Fruit fly (Drosophila melanogaster) whole organism, embryonic: ENCODE data around the gene Atat.
A peak's percentile ranks its signal among the peaks of the same experiment; 100 is the strongest.

ENCODE experiments used
- Aef1 ChIP-seq: fragments of 200-800 bp; sonication (Bioruptor generic); IDR thresholded peaks from 3 replicates; pipeline ENCODE4 v1.3.6; 2022; ENCODE audit warnings: missing biosample characterization, missing genetic modification characterization
- Blimp-1 ChIP-seq: fragments of 200-800 bp; sonication (Bioruptor generic); optimal IDR thresholded peaks from 3 replicates; lab custom pipeline; 2018; ENCODE audit warnings: missing biosample characterization, missing genetic modification characterization, mild to moderate bottlenecking, moderate library complexity, missing genetic modification reagents
- BtbVII ChIP-seq: fragments of 200-800 bp; sonication (Bioruptor generic); optimal IDR thresholded peaks from 3 replicates; lab custom pipeline; 2017; ENCODE audit warnings: missing biosample characterization, mild to moderate bottlenecking, missing genetic modification characterization
- CG10979 ChIP-seq: fragments of 200-800 bp; sonication (Bioruptor generic); optimal IDR thresholded peaks from 2 replicates; lab custom pipeline; 2018; ENCODE audit warnings: missing biosample characterization, mild to moderate bottlenecking, missing genetic modification characterization, moderate library complexity
- CG11247 ChIP-seq: fragments of 200-800 bp; sonication (Bioruptor generic); IDR thresholded peaks from 2 replicates; pipeline ENCODE4 v1.3.6; 2022; ENCODE audit warnings: missing biosample characterization, missing genetic modification characterization
- CG11398 ChIP-seq: fragments of 200-800 bp; sonication (Bioruptor generic); optimal IDR thresholded peaks from 2 replicates; lab custom pipeline; 2016; ENCODE audit warnings: missing biosample characterization, missing genetic modification characterization
- CG12219 ChIP-seq: fragments of 200-800 bp; sonication (Bioruptor generic); optimal IDR thresholded peaks from 3 replicates; lab custom pipeline; 2018; ENCODE audit warnings: missing biosample characterization, mild to moderate bottlenecking, missing genetic modification characterization
- CG16779 ChIP-seq: fragments of 200-800 bp; sonication (Bioruptor generic); IDR thresholded peaks from 2 replicates; pipeline ENCODE4 v1.3.6; 2022; ENCODE audit warnings: missing biosample characterization, missing genetic modification characterization
- CG18619 ChIP-seq: fragments of 200-800 bp; sonication (Bioruptor generic); optimal IDR thresholded peaks from 3 replicates; lab custom pipeline; 2017; ENCODE audit warnings: missing biosample characterization, mild to moderate bottlenecking, missing genetic modification characterization
- CG2712 ChIP-seq: fragments of 200-800 bp; optimal IDR thresholded peaks from 3 replicates; lab custom pipeline; 2019; ENCODE audit warnings: missing biosample characterization, mild to moderate bottlenecking, missing genetic modification characterization, moderate library complexity
- CG3281 ChIP-seq: fragments of 200-800 bp; sonication (Bioruptor generic); optimal IDR thresholded peaks from 3 replicates; lab custom pipeline; 2017; ENCODE audit warnings: missing biosample characterization, mild to moderate bottlenecking, missing genetic modification characterization
- CG42726 ChIP-seq: fragments of 200-800 bp; sonication (Bioruptor generic); IDR thresholded peaks from 2 replicates; pipeline ENCODE4 v1.3.6; 2022; ENCODE audit warnings: missing biosample characterization, missing genetic modification characterization; ENCODE audit not compliant: partially characterized antibody
- CG4820 ChIP-seq: fragments of 200-800 bp; sonication (Bioruptor generic); optimal IDR thresholded peaks from 3 replicates; lab custom pipeline; 2016; ENCODE audit warnings: missing biosample characterization, missing genetic modification characterization
- CG4854 ChIP-seq: fragments of 200-800 bp; sonication (Bioruptor generic); optimal IDR thresholded peaks from 2 replicates; lab custom pipeline; 2016; ENCODE audit warnings: missing biosample characterization, missing genetic modification characterization, inconsistent platforms
- CG6254 ChIP-seq: fragments of 200-800 bp; sonication (Bioruptor generic); optimal IDR thresholded peaks from 3 replicates; lab custom pipeline; 2017; ENCODE audit warnings: mild to moderate bottlenecking, missing biosample characterization, missing genetic modification reagents, missing genetic modification characterization
- CG6813 ChIP-seq: fragments of 200-800 bp; sonication (Bioruptor generic); optimal IDR thresholded peaks from 2 replicates; lab custom pipeline; 2017; ENCODE audit warnings: missing biosample characterization, missing genetic modification characterization, mild to moderate bottlenecking, moderate library complexity, missing genetic modification reagents
- CG8765 ChIP-seq: fragments of 200-800 bp; sonication (Bioruptor generic); IDR thresholded peaks from 2 replicates; pipeline ENCODE4 v1.3.6; 2022; ENCODE audit warnings: missing biosample characterization, missing genetic modification characterization
- CoRest ChIP-seq: fragments of 200-800 bp; sonication (Bioruptor generic); optimal IDR thresholded peaks from 3 replicates; lab custom pipeline; 2018; ENCODE audit warnings: missing biosample characterization, mild to moderate bottlenecking, missing genetic modification characterization, moderate library complexity
- Dll ChIP-seq: fragments of 200-800 bp; sonication (Bioruptor generic); IDR thresholded peaks from 4 replicates; pipeline ENCODE4 v1.3.6; 2022; ENCODE audit warnings: missing biosample characterization, missing genetic modification characterization; ENCODE audit not compliant: partially characterized antibody
- ERR ChIP-seq: fragments of 200-800 bp; sonication (Bioruptor generic); optimal IDR thresholded peaks from 2 replicates; lab custom pipeline; 2016; ENCODE audit warnings: missing biosample characterization, missing genetic modification characterization
- Lhr ChIP-seq: fragments of 200-800 bp; sonication (Bioruptor generic); optimal IDR thresholded peaks from 3 replicates; lab custom pipeline; 2017; ENCODE audit warnings: mild to moderate bottlenecking, missing biosample characterization, missing genetic modification reagents, missing genetic modification characterization
- NC2α ChIP-seq: fragments of 200-800 bp; sonication (Bioruptor generic); optimal IDR thresholded peaks from 2 replicates; lab custom pipeline; 2016; ENCODE audit warnings: missing biosample characterization, missing genetic modification characterization
- Opbp ChIP-seq: fragments of 200-800 bp; sonication (Bioruptor generic); IDR thresholded peaks from 3 replicates; pipeline ENCODE4 v1.3.6; 2022; ENCODE audit warnings: missing biosample characterization, missing genetic modification characterization; ENCODE audit not compliant: partially characterized antibody
- Rx ChIP-seq: fragments of 200-800 bp; sonication (Bioruptor generic); IDR thresholded peaks from 2 replicates; pipeline ENCODE4 v1.3.6; 2022; ENCODE audit warnings: missing biosample characterization, missing genetic modification characterization
- Taf1 ChIP-seq: fragments of 200-800 bp; sonication (Bioruptor generic); IDR thresholded peaks from 2 replicates; pipeline ENCODE4 v1.3.6; 2022; ENCODE audit warnings: missing biosample characterization, missing genetic modification characterization
- ab ChIP-seq: fragments of 200-800 bp; sonication (Bioruptor generic); optimal IDR thresholded peaks from 2 replicates; lab custom pipeline; 2016; ENCODE audit warnings: missing biosample characterization, missing genetic modification characterization
- abd-A ChIP-seq: fragments of 200-800 bp; sonication (Bioruptor generic); optimal IDR thresholded peaks from 3 replicates; lab custom pipeline; 2019; ENCODE audit warnings: missing biosample characterization, mild to moderate bottlenecking, missing genetic modification characterization, moderate library complexity
- ara ChIP-seq: fragments of 200-800 bp; sonication (Bioruptor generic); IDR thresholded peaks from 2 replicates; pipeline ENCODE4 v1.3.6; 2022; ENCODE audit warnings: missing biosample characterization, missing genetic modification characterization
- bbx ChIP-seq: fragments of 200-800 bp; sonication (Bioruptor generic); IDR thresholded peaks from 2 replicates; pipeline ENCODE4 v1.3.6; 2022; ENCODE audit warnings: missing biosample characterization, missing genetic modification characterization; ENCODE audit not compliant: partially characterized antibody
- bigmax ChIP-seq: fragments of 200-800 bp; sonication (Bioruptor generic); optimal IDR thresholded peaks from 2 replicates; lab custom pipeline; 2018; ENCODE audit warnings: missing biosample characterization, mild to moderate bottlenecking, missing genetic modification characterization
- br ChIP-seq: fragments of >200 bp; optimal IDR thresholded peaks from 2 replicates; lab custom pipeline; 2017
- caup ChIP-seq: fragments of 200-800 bp; sonication (Bioruptor generic); optimal IDR thresholded peaks from 3 replicates; lab custom pipeline; 2017; ENCODE audit warnings: missing biosample characterization, mild to moderate bottlenecking, missing genetic modification characterization, moderate library complexity; ENCODE audit not compliant: severe bottlenecking
- chinmo ChIP-seq: fragments of 200-800 bp; sonication (Bioruptor generic); IDR thresholded peaks from 4 replicates; pipeline ENCODE4 v1.3.6; 2022; ENCODE audit warnings: missing biosample characterization, missing genetic modification characterization; ENCODE audit not compliant: partially characterized antibody
- dmrt99B ChIP-seq: fragments of 200-800 bp; sonication (Bioruptor generic); optimal IDR thresholded peaks from 2 replicates; lab custom pipeline; 2018; ENCODE audit warnings: missing biosample characterization, mild to moderate bottlenecking, missing genetic modification characterization, moderate library complexity
- dpn ChIP-seq, 2 experiments: fragments of 200-800 bp; sonication (Bioruptor generic); optimal IDR thresholded peaks; 3 replicates each; lab custom pipeline; 2016; ENCODE audit warnings: missing biosample characterization in 2 of 2, missing genetic modification characterization in 2 of 2
- eyg ChIP-seq: fragments of 200-800 bp; sonication (Bioruptor generic); optimal IDR thresholded peaks from 3 replicates; lab custom pipeline; 2016; ENCODE audit warnings: missing biosample characterization, missing genetic modification characterization
- fd102C ChIP-seq: fragments of 200-800 bp; sonication (Bioruptor generic); optimal IDR thresholded peaks from 2 replicates; lab custom pipeline; 2018; ENCODE audit warnings: missing biosample characterization, mild to moderate bottlenecking, missing genetic modification characterization, moderate library complexity
- grau ChIP-seq: fragments of 200-800 bp; optimal IDR thresholded peaks from 3 replicates; lab custom pipeline; 2019; ENCODE audit warnings: missing biosample characterization, mild to moderate bottlenecking, missing genetic modification characterization, moderate library complexity
- gsb-n ChIP-seq: fragments of 200-800 bp; sonication (Bioruptor generic); optimal IDR thresholded peaks from 3 replicates; lab custom pipeline; 2018; ENCODE audit warnings: missing biosample characterization, mild to moderate bottlenecking, missing genetic modification characterization
- h ChIP-seq: fragments of >200 bp; optimal IDR thresholded peaks from 2 replicates; lab custom pipeline; 2017
- jigr1 ChIP-seq: fragments of 200-800 bp; sonication (Bioruptor generic); IDR thresholded peaks from 3 replicates; pipeline ENCODE4 v1.3.6; 2022; ENCODE audit warnings: missing biosample characterization, missing genetic modification characterization
- nau ChIP-seq: fragments of 200-800 bp; sonication (Bioruptor generic); optimal IDR thresholded peaks from 3 replicates; lab custom pipeline; 2017; ENCODE audit warnings: missing biosample characterization, mild to moderate bottlenecking, missing genetic modification characterization, missing genetic modification reagents
- nmo ChIP-seq: fragments of 200-800 bp; sonication (Bioruptor generic); optimal IDR thresholded peaks from 2 replicates; lab custom pipeline; 2018; ENCODE audit warnings: missing biosample characterization, mild to moderate bottlenecking, missing genetic modification characterization, moderate library complexity
- onecut ChIP-seq: fragments of 200-800 bp; sonication (Bioruptor generic); IDR thresholded peaks from 2 replicates; pipeline ENCODE4 v1.3.6; 2022; ENCODE audit warnings: missing biosample characterization, missing genetic modification characterization
- pb ChIP-seq: fragments of 200-800 bp; sonication (Bioruptor generic); optimal IDR thresholded peaks from 3 replicates; lab custom pipeline; 2016; ENCODE audit warnings: missing biosample characterization, missing genetic modification characterization
- pzg ChIP-seq: fragments of 200-800 bp; sonication (Bioruptor generic); optimal IDR thresholded peaks from 3 replicates; lab custom pipeline; 2018; ENCODE audit warnings: missing biosample characterization, mild to moderate bottlenecking, missing genetic modification characterization, moderate library complexity
- slp2 ChIP-seq: fragments of 200-800 bp; sonication (Bioruptor generic); optimal IDR thresholded peaks from 2 replicates; lab custom pipeline; 2016; ENCODE audit warnings: missing biosample characterization, missing genetic modification characterization
- sr ChIP-seq: fragments of 200-800 bp; sonication (Bioruptor generic); IDR thresholded peaks from 3 replicates; pipeline ENCODE4 v1.3.6; 2022; ENCODE audit warnings: missing biosample characterization, missing genetic modification characterization
- trh ChIP-seq: fragments of 200-800 bp; sonication (Bioruptor generic); optimal IDR thresholded peaks from 2 replicates; lab custom pipeline; 2016; ENCODE audit warnings: missing biosample characterization, missing genetic modification characterization

The Atat gene

dm6 chr3L:9410754-9411423 is 15.7 kb downstream of the Atat start, which contains the start of the genes CG4022 and Cpsf5 (continued):
- TF ChIP-seq CG2712 (tag; lab: Kevin White, UChicago) (peak; percentile 91), CG8765 (GFP tag; lab: Robert Waterston, UW) (peak; percentile 66; the same call in 1 of the 2 replicates), CG42726 (GFP tag; lab: Robert Waterston, UW) (no peak), caup (GFP tag; lab: Kevin White, UChicago) (peak; percentile 79), eyg (GFP tag; lab: Kevin White, UChicago) (peak; percentile 2), NC2α (GFP tag; lab: Kevin White, UChicago) (no peak), Taf1 (peak; percentile 68), nmo (peak; percentile 91), jigr1 (GFP tag; lab: Robert Waterston, UW) (no peak), CG6254 (GFP tag; lab: Kevin White, UChicago) (peak; percentile 51), pb (GFP tag; lab: Kevin White, UChicago) (peak; percentile 31), Blimp-1 (GFP tag; lab: Kevin White, UChicago) (peak; percentile 79), ab (GFP tag; lab: Kevin White, UChicago) (peak; percentile 45), Rx (GFP tag; lab: Robert Waterston, UW) (peak; percentile 38; the same call in 1 of the 2 replicates), gsb-n (tag; lab: Kevin White, UChicago) (peak; percentile 84), Opbp (GFP tag; lab: Robert Waterston, UW) (no peak), ERR (GFP tag; lab: Kevin White, UChicago) (no peak), onecut (GFP tag; lab: Robert Waterston, UW) (peak; percentile 81), CG3281 (GFP tag; lab: Kevin White, UChicago) (peak; percentile 79), Aef1 (GFP tag; lab: Robert Waterston, UW) (peak; percentile 76), chinmo (0 out of 4 replicates have a peak, but pooled peaks have one; percentile 26), dpn (GFP tag; optimal IDR thresholded peaks at IDR 0.05; lab: Kevin White, UChicago) (peak; percentile 66 to 85), CG4820 (GFP tag; lab: Kevin White, UChicago) (peak; percentile 61), CG11247 (GFP tag; lab: Robert Waterston, UW) (peak; percentile 70), CG4854 (peak; percentile 62), h (lab: Kevin White, UChicago) (no peak), sr (GFP tag; lab: Robert Waterston, UW) (0 out of 3 replicates have a peak, but pooled peaks have one; percentile 17), br (no peak), Lhr (GFP tag; lab: Kevin White, UChicago) (peak; percentile 80), bbx (GFP tag; lab: Robert Waterston, UW) (no peak), CG11398 (GFP tag; lab: Kevin White, UChicago) (no peak), CG18619 (GFP tag; lab: Kevin White, UChicago) (peak; percentile 80), BtbVII (GFP tag; lab: Kevin White, UChicago) (peak; percentile 47), CG10979 (tag; lab: Kevin White, UChicago) (peak; percentile 74), grau (tag; lab: Kevin White, UChicago) (peak; percentile 86), CG6813 (GFP tag; lab: Kevin White, UChicago) (no peak), pzg (GFP tag; lab: Kevin White, UChicago) (peak; percentile 82), dmrt99B (tag; lab: Kevin White, UChicago) (no peak), trh (GFP tag; lab: Kevin White, UChicago) (peak; percentile 65), slp2 (GFP tag; lab: Kevin White, UChicago) (peak; percentile 46), nau (GFP tag; lab: Kevin White, UChicago) (peak; percentile 36), abd-A (tag; lab: Kevin White, UChicago) (peak; percentile 97), fd102C (GFP tag; lab: Kevin White, UChicago) (no peak), Dll (peak; percentile 50), CoRest (tag; lab: Kevin White, UChicago) (peak; percentile 91), bigmax (peak; percentile 34), CG16779 (no peak), CG12219 (GFP tag; lab: Kevin White, UChicago) (peak; percentile 69), ara (GFP tag; lab: Robert Waterston, UW) (peak; percentile 87)
